Fruit fly (Drosophila melanogaster): ENCODE data around the gene dpr19.
A peak's percentile ranks its signal among the peaks of the same experiment; 100 is the strongest.

dpr19 gene

DNA sequence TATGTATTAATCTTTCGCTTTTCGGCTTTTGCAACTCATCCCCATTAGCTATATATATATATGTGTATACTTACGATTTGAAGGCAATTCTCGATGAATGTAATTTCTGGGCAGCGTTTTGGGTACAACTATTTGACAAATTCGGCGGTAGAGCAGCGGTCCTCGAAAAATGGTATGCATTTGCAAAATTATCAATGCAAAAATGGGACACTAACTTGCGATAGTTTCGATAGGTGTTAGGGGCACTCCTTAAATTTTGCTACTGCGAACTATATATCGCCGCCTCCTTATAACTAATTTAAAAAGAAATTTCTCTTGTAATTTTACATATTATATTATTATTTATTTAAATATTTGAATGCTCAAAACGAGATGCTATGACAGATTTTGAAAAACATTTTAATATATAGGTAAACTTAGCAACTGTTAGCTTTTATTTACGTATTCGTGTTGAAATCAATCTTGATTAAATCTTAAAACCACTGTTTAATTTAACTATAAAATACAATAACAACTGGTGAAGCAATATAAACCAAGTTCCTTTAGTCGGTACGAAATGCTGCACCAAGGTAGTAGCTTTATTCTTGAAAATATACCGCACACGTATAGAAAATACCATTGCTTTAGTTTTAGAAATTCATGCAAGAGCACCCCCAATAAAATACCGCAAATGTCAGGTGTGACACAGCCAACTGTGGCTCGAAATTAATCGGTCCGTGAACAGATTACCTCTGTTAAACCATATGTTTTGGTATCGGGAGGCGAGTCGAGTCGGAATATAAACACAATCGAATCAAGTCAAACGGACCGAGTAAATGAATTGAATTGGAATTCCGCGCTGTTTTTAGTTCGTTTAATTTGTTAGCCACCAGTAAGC is 37.5 kb downstream of the dpr19 start, which contains the start of the genes CG5355 and Klp31E (continued):
- TF ChIP-seq salm (tag; optimal IDR thresholded peaks at IDR 0.05) (peak; percentile 37), yki (optimal IDR thresholded peaks at IDR 0.05) (no peak), Fer1 (GFP tag; optimal IDR thresholded peaks at IDR 0.05) (peak; percentile 34), CG2129 (GFP tag; IDR thresholded peaks at IDR 0.05; ENCODE audit: partially characterized antibody) (no peak; the same call in 1 of the 2 replicates), Stat92E (GFP tag; optimal IDR thresholded peaks at IDR 0.05) (no peak), CG10979 (tag; optimal IDR thresholded peaks at IDR 0.05) (peak; percentile 72), ATbp (GFP tag; optimal IDR thresholded peaks at IDR 0.05) (no peak), Dref (GFP tag; IDR thresholded peaks at IDR 0.05) (peak; percentile 65), CG3281 (GFP tag; optimal IDR thresholded peaks at IDR 0.05) (peak; percentile 64), Abd-B (GFP tag; optimal IDR thresholded peaks at IDR 0.05) (no peak), Aef1 (GFP tag; IDR thresholded peaks at IDR 0.05) (0 out of 3 replicates have a peak, but pooled peaks have one; percentile 26), en (GFP tag; optimal IDR thresholded peaks at IDR 0.05) (peak; percentile 32), pzg (GFP tag; optimal IDR thresholded peaks at IDR 0.05) (peak; percentile 61), Sry-δ (GFP tag; optimal IDR thresholded peaks at IDR 0.05) (peak; percentile 69), CG31365 (tag; optimal IDR thresholded peaks at IDR 0.05) (no peak), CG1529 (GFP tag; optimal IDR thresholded peaks at IDR 0.05) (peak; percentile 1), CG11695 (GFP tag; IDR thresholded peaks at IDR 0.05) (no peak; the same call in 2 of the 3 replicates), CG10209 (GFP tag; optimal IDR thresholded peaks at IDR 0.05) (peak; percentile 71), shn (GFP tag; optimal IDR thresholded peaks at IDR 0.05) (peak; percentile 20), MBD-R2 (GFP tag; IDR thresholded peaks at IDR 0.05) (peak; percentile 72), Mad (GFP tag; optimal IDR thresholded peaks at IDR 0.05) (peak; percentile 42), Bdp1 (GFP tag; optimal IDR thresholded peaks at IDR 0.05) (peak; percentile 17), schlank (tag; optimal IDR thresholded peaks at IDR 0.05) (no peak), amos (GFP tag; IDR thresholded peaks at IDR 0.05; ENCODE audit: partially characterized antibody) (peak; percentile 68; the same call in 1 of the 2 replicates), CG12769 (tag; optimal IDR thresholded peaks at IDR 0.05) (peak; percentile 46), sug (tag; optimal IDR thresholded peaks at IDR 0.05) (peak; percentile 73), NfI (GFP tag; optimal IDR thresholded peaks at IDR 0.05) (peak; percentile 53), sob (GFP tag; IDR thresholded peaks at IDR 0.05) (peak; percentile 64), sr (GFP tag; IDR thresholded peaks at IDR 0.05) (no peak), Hr78 (GFP tag; optimal IDR thresholded peaks at IDR 0.05) (no peak), bigmax (GFP tag; optimal IDR thresholded peaks at IDR 0.05) (no peak), PHDP (tag; optimal IDR thresholded peaks at IDR 0.05) (peak; percentile 56), ken (GFP tag; IDR thresholded peaks at IDR 0.05) (peak; percentile 52; the same call in 1 of the 3 replicates), tna (GFP tag; IDR thresholded peaks at IDR 0.05; ENCODE audit: partially characterized antibody) (no peak), CG7556 (GFP tag; optimal IDR thresholded peaks at IDR 0.05) (peak; percentile 84), Sox102F (GFP tag; optimal IDR thresholded peaks at IDR 0.05) (no peak), slou (GFP tag; optimal IDR thresholded peaks at IDR 0.05) (peak; percentile 12), caup (GFP tag; optimal IDR thresholded peaks at IDR 0.05; ENCODE audit: severe bottlenecking) (peak; percentile 61), tx (GFP tag; optimal IDR thresholded peaks at IDR 0.05) (peak; percentile 13), ERR (GFP tag; optimal IDR thresholded peaks at IDR 0.05) (no peak), Sox100B (GFP tag; optimal IDR thresholded peaks at IDR 0.05) (peak; percentile 72), Kr (GFP tag; optimal IDR thresholded peaks at IDR 0.05) (no peak), her (GFP tag; optimal IDR thresholded peaks at IDR 0.05) (no peak), HmgZ (tag; optimal IDR thresholded peaks at IDR 0.05) (peak; percentile 25), Eip74EF (GFP tag; optimal IDR thresholded peaks at IDR 0.05) (no peak), pfk (GFP tag; optimal IDR thresholded peaks at IDR 0.05) (peak; percentile 41), nom (GFP tag; optimal IDR thresholded peaks at IDR 0.05) (peak; percentile 9)
